Worm (Caenorhabditis elegans): ENCODE results near the gene srg-61.
A peak's percentile ranks its signal among the peaks of the same experiment; 100 is the strongest.

DNA sequence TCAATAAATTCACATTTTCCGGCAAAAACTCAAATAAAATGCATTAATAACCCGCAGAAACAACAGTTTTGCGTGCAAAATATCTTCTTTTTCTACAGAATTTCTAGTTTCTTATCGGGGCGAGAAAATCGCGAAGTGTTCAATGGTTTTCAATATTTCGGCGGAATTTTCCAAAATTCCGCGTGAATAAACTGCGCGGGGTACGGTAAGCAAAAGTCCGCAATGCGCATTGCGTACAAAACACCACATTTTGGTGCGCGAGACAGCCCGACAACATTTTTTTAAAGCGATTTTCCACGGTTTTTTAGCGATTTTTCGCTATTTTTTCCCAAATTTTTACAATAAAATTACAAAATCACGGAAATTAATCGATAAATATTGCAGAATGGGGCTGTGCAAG lies 45.7 kb downstream of the srg-61 start, which contains the start of gene Y45G12B.2:
- TF ChIP-seq him-1 (tag; optimal IDR thresholded peaks at IDR 0.05) (no peak), W03F9.2 (tag; optimal IDR thresholded peaks at IDR 0.05) (peak; percentile 43), dao-5 (tag; optimal IDR thresholded peaks at IDR 0.05) (no peak)
